Fruit fly (Drosophila melanogaster) whole organism, embryonic: ENCODE data around the gene CG6574.

Source experiments
- Bgb ChIP-seq: fragments of 200-800 bp; sonication (Bioruptor generic); IDR thresholded peaks from 2 replicates; pipeline ENCODE4 v1.3.6; 2022; ENCODE audit warnings: missing biosample characterization, missing genetic modification characterization; ENCODE audit not compliant: partially characterized antibody
- CG10147 ChIP-seq: fragments of 200-800 bp; sonication (Bioruptor generic); optimal IDR thresholded peaks from 2 replicates; lab custom pipeline; 2019; ENCODE audit warnings: missing biosample characterization, mild to moderate bottlenecking, missing genetic modification characterization, moderate library complexity
- CG10431 ChIP-seq: fragments of 200-800 bp; sonication (Bioruptor generic); optimal IDR thresholded peaks from 3 replicates; lab custom pipeline; 2018; ENCODE audit warnings: missing biosample characterization, mild to moderate bottlenecking, missing genetic modification characterization
- CG10959 ChIP-seq: fragments of 200-800 bp; sonication (Bioruptor generic); IDR thresholded peaks from 2 replicates; pipeline ENCODE4 v1.3.6; 2022; ENCODE audit warnings: missing biosample characterization, missing genetic modification characterization
- CG10979 ChIP-seq: fragments of 200-800 bp; sonication (Bioruptor generic); optimal IDR thresholded peaks from 2 replicates; lab custom pipeline; 2018; ENCODE audit warnings: missing biosample characterization, mild to moderate bottlenecking, missing genetic modification characterization, moderate library complexity
- CG11247 ChIP-seq: fragments of 200-800 bp; sonication (Bioruptor generic); IDR thresholded peaks from 2 replicates; pipeline ENCODE4 v1.3.6; 2022; ENCODE audit warnings: missing biosample characterization, missing genetic modification characterization
- CG11456 ChIP-seq: fragments of 200-800 bp; sonication (Bioruptor generic); IDR thresholded peaks from 3 replicates; pipeline ENCODE4 v1.3.6; 2022; ENCODE audit warnings: missing biosample characterization, missing genetic modification characterization
- CG11696 ChIP-seq: fragments of 200-800 bp; sonication (Bioruptor generic); IDR thresholded peaks from 2 replicates; pipeline ENCODE4 v1.3.6; 2022; ENCODE audit warnings: missing biosample characterization, missing genetic modification characterization
- CG12104 ChIP-seq: fragments of 200-800 bp; sonication (Bioruptor generic); optimal IDR thresholded peaks from 3 replicates; lab custom pipeline; 2016; ENCODE audit warnings: missing biosample characterization, missing genetic modification characterization
- CG12236 ChIP-seq: fragments of 200-800 bp; sonication (Bioruptor generic); optimal IDR thresholded peaks from 2 replicates; lab custom pipeline; 2016; ENCODE audit warnings: missing biosample characterization, missing genetic modification characterization
- CG13287 ChIP-seq: fragments of 200-800 bp; sonication (Bioruptor generic); IDR thresholded peaks from 2 replicates; pipeline ENCODE4 v1.3.6; 2022; ENCODE audit warnings: missing biosample characterization, missing genetic modification characterization; ENCODE audit not compliant: partially characterized antibody
- CG15479 ChIP-seq: fragments of 200-800 bp; sonication (Bioruptor generic); optimal IDR thresholded peaks from 3 replicates; lab custom pipeline; 2019; ENCODE audit warnings: missing biosample characterization, mild to moderate bottlenecking, missing genetic modification characterization, moderate library complexity
- CG30403 ChIP-seq: fragments of 200-800 bp; sonication (Bioruptor generic); optimal IDR thresholded peaks from 3 replicates; lab custom pipeline; 2016; ENCODE audit warnings: missing biosample characterization, missing genetic modification characterization
- CG30431 ChIP-seq: fragments of 200-800 bp; sonication (Bioruptor generic); optimal IDR thresholded peaks from 2 replicates; lab custom pipeline; 2017; ENCODE audit warnings: missing biosample characterization, missing genetic modification characterization
- CG31441 ChIP-seq: fragments of 200-800 bp; sonication (Bioruptor generic); IDR thresholded peaks from 2 replicates; pipeline ENCODE4 v1.3.6; 2022; ENCODE audit warnings: missing biosample characterization, missing genetic modification characterization
- CG32532 ChIP-seq: fragments of 200-800 bp; sonication (Bioruptor generic); IDR thresholded peaks from 2 replicates; pipeline ENCODE4 v1.3.6; 2022; ENCODE audit warnings: missing biosample characterization, missing genetic modification characterization
- CG3995 ChIP-seq: fragments of 200-800 bp; sonication (Bioruptor generic); optimal IDR thresholded peaks from 3 replicates; lab custom pipeline; 2016; ENCODE audit warnings: missing biosample characterization, missing genetic modification characterization
- CG4328 ChIP-seq: fragments of 200-800 bp; sonication (Bioruptor generic); optimal IDR thresholded peaks from 3 replicates; lab custom pipeline; 2017; ENCODE audit warnings: missing biosample characterization, missing genetic modification reagents, missing genetic modification characterization
- CG4820 ChIP-seq: fragments of 200-800 bp; sonication (Bioruptor generic); optimal IDR thresholded peaks from 3 replicates; lab custom pipeline; 2016; ENCODE audit warnings: missing biosample characterization, missing genetic modification characterization
- CG6272 ChIP-seq: fragments of 200-800 bp; sonication (Bioruptor generic); IDR thresholded peaks from 2 replicates; pipeline ENCODE4 v1.3.6; 2022; ENCODE audit warnings: missing biosample characterization, missing genetic modification characterization
- CG6689 ChIP-seq: fragments of 200-800 bp; sonication (Bioruptor generic); IDR thresholded peaks from 2 replicates; pipeline ENCODE4 v1.3.6; 2022; ENCODE audit warnings: missing biosample characterization, missing genetic modification characterization
- CG7556 ChIP-seq: fragments of 200-800 bp; sonication (Bioruptor generic); optimal IDR thresholded peaks from 2 replicates; lab custom pipeline; 2017; ENCODE audit warnings: missing biosample characterization, mild to moderate bottlenecking, missing genetic modification characterization
- CG7987 ChIP-seq: fragments of 200-800 bp; sonication (Bioruptor generic); optimal IDR thresholded peaks from 2 replicates; lab custom pipeline; 2018; ENCODE audit warnings: missing biosample characterization, mild to moderate bottlenecking, missing genetic modification characterization, moderate library complexity
- CG8478 ChIP-seq: fragments of >200 bp; optimal IDR thresholded peaks from 2 replicates; lab custom pipeline; 2018
- CG8765 ChIP-seq: fragments of 200-800 bp; sonication (Bioruptor generic); IDR thresholded peaks from 2 replicates; pipeline ENCODE4 v1.3.6; 2022; ENCODE audit warnings: missing biosample characterization, missing genetic modification characterization
- CG9797 ChIP-seq: fragments of 200-800 bp; sonication (Bioruptor generic); optimal IDR thresholded peaks from 3 replicates; lab custom pipeline; 2018; ENCODE audit warnings: missing biosample characterization, mild to moderate bottlenecking, missing genetic modification characterization
- Camta ChIP-seq: fragments of 200-800 bp; sonication (Bioruptor generic); optimal IDR thresholded peaks from 2 replicates; lab custom pipeline; 2016; ENCODE audit warnings: missing biosample characterization, missing genetic modification characterization
- Dbx ChIP-seq: fragments of 200-800 bp; sonication (Bioruptor generic); IDR thresholded peaks from 3 replicates; pipeline ENCODE4 v1.3.6; 2022; ENCODE audit warnings: missing biosample characterization, missing genetic modification characterization
- Dp ChIP-seq: fragments of 200-800 bp; sonication (Bioruptor generic); optimal IDR thresholded peaks from 2 replicates; lab custom pipeline; 2018; ENCODE audit warnings: missing biosample characterization, mild to moderate bottlenecking, missing genetic modification characterization, moderate library complexity
- ERR ChIP-seq: fragments of 200-800 bp; sonication (Bioruptor generic); optimal IDR thresholded peaks from 2 replicates; lab custom pipeline; 2016; ENCODE audit warnings: missing biosample characterization, missing genetic modification characterization
- H2.0 ChIP-seq: fragments of 200-800 bp; sonication (Bioruptor generic); IDR thresholded peaks from 2 replicates; pipeline ENCODE4 v1.3.6; 2022; ENCODE audit warnings: missing biosample characterization, missing genetic modification characterization
- HHEX ChIP-seq: fragments of 200-800 bp; sonication (Bioruptor generic); optimal IDR thresholded peaks from 3 replicates; lab custom pipeline; 2017; ENCODE audit warnings: missing biosample characterization, mild to moderate bottlenecking, missing genetic modification characterization, missing genetic modification reagents
- HLH4C ChIP-seq: fragments of 200-800 bp; sonication (Bioruptor generic); IDR thresholded peaks from 3 replicates; pipeline ENCODE4 v1.3.6; 2022; ENCODE audit warnings: missing biosample characterization, missing genetic modification characterization; ENCODE audit not compliant: partially characterized antibody
- Hr78 ChIP-seq, 2 experiments: fragments of 200-800 bp in 1 of 2; fragments of >200 bp in 1 of 2; sonication (Bioruptor generic) in 1 of 2; optimal IDR thresholded peaks; 2 replicates each; lab custom pipeline; 2017 to 2019; ENCODE audit warnings: missing biosample characterization in 2 of 2, missing genetic modification characterization in 2 of 2, mild to moderate bottlenecking in 1 of 2, moderate library complexity in 1 of 2
- Tbp ChIP-seq: fragments of >200 bp; optimal IDR thresholded peaks from 2 replicates; lab custom pipeline; 2018; ENCODE audit warnings: missing biosample characterization, missing genetic modification characterization
- ase ChIP-seq: fragments of 200-800 bp; sonication (Bioruptor generic); IDR thresholded peaks from 3 replicates; pipeline ENCODE4 v1.3.6; 2022; ENCODE audit warnings: missing biosample characterization, missing genetic modification characterization
- az2 ChIP-seq: fragments of 200-800 bp; sonication (Bioruptor generic); optimal IDR thresholded peaks from 3 replicates; lab custom pipeline; 2016; ENCODE audit warnings: missing biosample characterization, missing genetic modification characterization
- bcd ChIP-seq: fragments of 200-800 bp; sonication (Bioruptor generic); optimal IDR thresholded peaks from 2 replicates; lab custom pipeline; 2017; ENCODE audit warnings: missing biosample characterization, mild to moderate bottlenecking, missing genetic modification characterization
- croc ChIP-seq: fragments of 200-800 bp; sonication (Bioruptor generic); conservative IDR thresholded peaks from 3 replicates; pipeline ENCODE4 v1.3.6; 2022; ENCODE audit warnings: missing biosample characterization, missing genetic modification characterization
- fd64A ChIP-seq: fragments of 200-800 bp; sonication (Bioruptor generic); optimal IDR thresholded peaks from 3 replicates; lab custom pipeline; 2018; ENCODE audit warnings: missing biosample characterization, mild to moderate bottlenecking, missing genetic modification characterization
- fd96Cb ChIP-seq: fragments of 200-800 bp; sonication (Bioruptor generic); optimal IDR thresholded peaks from 2 replicates; lab custom pipeline; 2018; ENCODE audit warnings: missing biosample characterization, mild to moderate bottlenecking, missing genetic modification characterization, moderate library complexity
- ftz-f1 ChIP-seq: fragments of 200-800 bp; sonication (Bioruptor generic); optimal IDR thresholded peaks from 2 replicates; lab custom pipeline; 2016; ENCODE audit warnings: missing biosample characterization, missing genetic modification characterization
- lov ChIP-seq, 2 experiments: fragments of 200-800 bp in 1 of 2; fragments of >200 bp in 1 of 2; sonication (Bioruptor generic) in 1 of 2; IDR thresholded peaks in 1 of 2; optimal IDR thresholded peaks in 1 of 2; 2 replicates in 1 of 2; 3 replicates in 1 of 2; pipeline versions ENCODE4 v1.3.6 to Lab custom; 2017 to 2022; ENCODE audit warnings: missing biosample characterization in 1 of 2, missing genetic modification characterization in 1 of 2
- nerfin-2 ChIP-seq: fragments of 200-800 bp; sonication (Bioruptor generic); IDR thresholded peaks from 2 replicates; pipeline ENCODE4 v1.3.6; 2022; ENCODE audit warnings: missing biosample characterization, missing genetic modification characterization; ENCODE audit not compliant: partially characterized antibody
- row ChIP-seq: fragments of 200-800 bp; sonication (Bioruptor generic); IDR thresholded peaks from 3 replicates; pipeline ENCODE4 v1.3.6; 2022; ENCODE audit warnings: missing biosample characterization, missing genetic modification characterization
- sd ChIP-seq: fragments of 200-800 bp; sonication (Bioruptor generic); optimal IDR thresholded peaks from 3 replicates; lab custom pipeline; 2018; ENCODE audit warnings: missing biosample characterization, mild to moderate bottlenecking, missing genetic modification characterization, moderate library complexity
- sens-2 ChIP-seq: fragments of 200-800 bp; sonication (Bioruptor generic); IDR thresholded peaks from 2 replicates; pipeline ENCODE4 v1.3.6; 2022; ENCODE audit warnings: missing biosample characterization, missing genetic modification characterization
- sim ChIP-seq: fragments of 200-800 bp; sonication (Bioruptor generic); IDR thresholded peaks from 2 replicates; pipeline ENCODE4 v1.3.6; 2022; ENCODE audit warnings: missing biosample characterization, missing genetic modification characterization
- slp2 ChIP-seq: fragments of 200-800 bp; sonication (Bioruptor generic); optimal IDR thresholded peaks from 2 replicates; lab custom pipeline; 2016; ENCODE audit warnings: missing biosample characterization, missing genetic modification characterization
- vnd ChIP-seq: fragments of 200-800 bp; sonication (Bioruptor generic); IDR thresholded peaks from 3 replicates; pipeline ENCODE4 v1.3.6; 2022; ENCODE audit warnings: missing biosample characterization, missing genetic modification characterization; ENCODE audit not compliant: partially characterized antibody
- wor ChIP-seq: fragments of 200-800 bp; sonication (Bioruptor generic); IDR thresholded peaks from 2 replicates; pipeline ENCODE4 v1.3.6; 2022; ENCODE audit warnings: missing biosample characterization, missing genetic modification characterization

The CG6574 gene

DNA sequence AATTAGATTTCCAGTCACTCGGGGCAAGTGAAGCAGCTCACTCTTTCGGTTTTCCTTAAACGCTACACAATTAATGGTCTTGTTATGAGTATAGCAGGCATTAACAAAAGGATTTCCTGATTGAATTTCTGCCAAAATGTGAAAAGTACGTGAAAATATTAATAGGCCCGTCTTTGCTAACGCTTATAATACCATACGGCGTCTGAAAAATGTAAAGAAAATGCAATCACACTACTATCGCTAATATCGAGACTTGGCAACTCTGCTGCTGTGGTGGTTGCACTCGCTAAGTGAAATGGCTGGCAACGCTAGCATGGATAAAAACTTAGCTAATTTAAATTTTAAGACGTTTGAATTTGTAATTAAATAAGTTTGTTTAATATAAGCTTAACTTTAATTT is 30.5 kb upstream of the CG6574 start, which contains the start of gene CG6621 (continued):
- TF ChIP-seq lov (optimal IDR thresholded peaks at IDR 0.05; lab: Kevin White, UChicago) (no peak), lov (GFP tag; IDR thresholded peaks at IDR 0.05; lab: Robert Waterston, UW) (no peak), CG15479 (GFP tag; lab: Kevin White, UChicago) (no peak), CG9797 (GFP tag; lab: Kevin White, UChicago) (peak; percentile 93), CG3995 (no peak), CG11456 (GFP tag; lab: Robert Waterston, UW) (0 out of 3 replicates have a peak, but pooled peaks have one; percentile 23), sim (no peak), CG32532 (peak; percentile 36), sd (no peak), CG4328 (GFP tag; lab: Kevin White, UChicago) (no peak), CG11696 (GFP tag; lab: Robert Waterston, UW) (no peak), bcd (peak; percentile 9), vnd (peak; percentile 37; the same call in 1 of the 3 replicates), fd64A (GFP tag; lab: Kevin White, UChicago) (no peak), CG10147 (GFP tag; lab: Kevin White, UChicago) (peak; percentile 13), wor (GFP tag; lab: Robert Waterston, UW) (no peak), CG10431 (GFP tag; lab: Kevin White, UChicago) (no peak), CG4820 (GFP tag; lab: Kevin White, UChicago) (no peak), CG8765 (GFP tag; lab: Robert Waterston, UW) (no peak), fd96Cb (tag; lab: Kevin White, UChicago) (no peak), H2.0 (GFP tag; lab: Robert Waterston, UW) (no peak), CG30403 (GFP tag; lab: Kevin White, UChicago) (no peak), slp2 (no peak), HLH4C (0 out of 3 replicates have a peak, but pooled peaks have one; percentile 36), CG12104 (GFP tag; lab: Kevin White, UChicago) (no peak), ase (no peak), Camta (GFP tag; lab: Kevin White, UChicago) (no peak), CG7987 (GFP tag; lab: Kevin White, UChicago) (no peak), Dbx (GFP tag; lab: Robert Waterston, UW) (no peak), Bgb (peak; percentile 68), Dp (GFP tag; lab: Kevin White, UChicago) (peak; percentile 73), CG8478 (lab: Kevin White, UChicago) (no peak), Hr78 (GFP tag; optimal IDR thresholded peaks at IDR 0.05; lab: Kevin White, UChicago) (no peak), CG6689 (GFP tag; lab: Robert Waterston, UW) (no peak), CG13287 (GFP tag; lab: Robert Waterston, UW) (peak; percentile 77), row (GFP tag; lab: Robert Waterston, UW) (peak; percentile 56), ftz-f1 (no peak), CG6272 (GFP tag; lab: Robert Waterston, UW) (no peak), nerfin-2 (peak; percentile 35; the same call in 1 of the 2 replicates), CG10959 (GFP tag; lab: Robert Waterston, UW) (no peak), az2 (GFP tag; lab: Kevin White, UChicago) (no peak), CG30431 (GFP tag; lab: Kevin White, UChicago) (no peak), CG11247 (GFP tag; lab: Robert Waterston, UW) (no peak), CG10979 (tag; lab: Kevin White, UChicago) (no peak), CG12236 (GFP tag; lab: Kevin White, UChicago) (no peak), sens-2 (no peak), CG31441 (GFP tag; lab: Robert Waterston, UW) (no peak), HHEX (no peak), CG7556 (no peak), Tbp (GFP tag; lab: Kevin White, UChicago) (no peak), ERR (GFP tag; lab: Kevin White, UChicago) (no peak), croc (GFP tag; lab: Robert Waterston, UW) (no peak)
